Fruit fly (Drosophila melanogaster) whole organism, wandering third instar larva: Measurements from ENCODE around the gene Tdg.

Source experiments
- CG32264 ChIP-seq: fragments of 200-800 bp; sonication (Bioruptor generic); optimal IDR thresholded peaks from 2 replicates; lab custom pipeline; 2016; ENCODE audit warnings: missing biosample characterization, missing genetic modification characterization
- CG9705 ChIP-seq: fragments of 200-800 bp; sonication (Bioruptor generic); optimal IDR thresholded peaks from 2 replicates; lab custom pipeline; 2018; ENCODE audit warnings: missing biosample characterization, mild to moderate bottlenecking, missing genetic modification characterization
- CrebA ChIP-seq: fragments of 200-800 bp; sonication (Bioruptor generic); optimal IDR thresholded peaks from 2 replicates; lab custom pipeline; 2016; ENCODE audit warnings: missing biosample characterization, mild to moderate bottlenecking, missing genetic modification characterization, borderline replicate concordance
- Dif ChIP-seq: fragments of 200-275, 200-300 bp; sonication (Bioruptor generic); optimal IDR thresholded peaks from 2 replicates; lab custom pipeline; 2018; ENCODE audit warnings: missing biosample characterization, missing genetic modification characterization; ENCODE audit not compliant: partially characterized antibody
- GATAd ChIP-seq: sonication (Bioruptor generic); optimal IDR thresholded peaks from 2 replicates; lab custom pipeline; 2016; ENCODE audit warnings: missing biosample characterization, missing genetic modification characterization
- HLH106 ChIP-seq: fragments of 200-800 bp; optimal IDR thresholded peaks from 3 replicates; lab custom pipeline; 2019; ENCODE audit warnings: missing biosample characterization, mild to moderate bottlenecking, missing genetic modification characterization, moderate library complexity
- Hr78 ChIP-seq: fragments of >200 bp; optimal IDR thresholded peaks from 2 replicates; lab custom pipeline; 2017; ENCODE audit warnings: missing biosample characterization, missing genetic modification characterization
- Hr83 ChIP-seq: fragments of 200-300 bp; sonication (Bioruptor generic); optimal IDR thresholded peaks from 2 replicates; lab custom pipeline; 2016; ENCODE audit warnings: missing biosample characterization, mild to moderate bottlenecking, missing genetic modification characterization, moderate library complexity; ENCODE audit not compliant: poor library complexity, severe bottlenecking
- Mio ChIP-seq: sonication (Bioruptor generic); optimal IDR thresholded peaks from 2 replicates; lab custom pipeline; 2016; ENCODE audit warnings: missing biosample characterization, missing genetic modification characterization
- N ChIP-seq: fragments of >200 bp; optimal IDR thresholded peaks from 2 replicates; lab custom pipeline; 2018; ENCODE audit warnings: missing biosample characterization, missing external identifiers, missing genetic modification characterization
- OdsH ChIP-seq: fragments of 200-800 bp; sonication (Bioruptor generic); optimal IDR thresholded peaks from 2 replicates; lab custom pipeline; 2016; ENCODE audit warnings: missing biosample characterization, mild to moderate bottlenecking, missing genetic modification characterization
- Rel ChIP-seq, 2 experiments: fragments of 200-800 bp; sonication (Bioruptor generic) in 1 of 2; optimal IDR thresholded peaks; 2 replicates in 1 of 2; 3 replicates in 1 of 2; lab custom pipeline; 2016 to 2019; ENCODE audit warnings: mild to moderate bottlenecking in 2 of 2, missing biosample characterization in 2 of 2, missing genetic modification characterization in 2 of 2, moderate library complexity in 1 of 2
- Sp1 ChIP-seq: fragments of 200-800 bp; sonication (Bioruptor generic); optimal IDR thresholded peaks from 3 replicates; lab custom pipeline; 2019; ENCODE audit warnings: missing biosample characterization, mild to moderate bottlenecking, missing genetic modification characterization, moderate library complexity
- Vsx2 ChIP-seq: fragments of 200-300, 225-300 bp; sonication (Bioruptor generic); optimal IDR thresholded peaks from 2 replicates; lab custom pipeline; 2018; ENCODE audit warnings: missing biosample characterization, missing genetic modification characterization; ENCODE audit not compliant: partially characterized antibody
- br ChIP-seq: fragments of 200-800 bp; sonication (Bioruptor generic); optimal IDR thresholded peaks from 2 replicates; lab custom pipeline; 2016; ENCODE audit warnings: missing biosample characterization, missing genetic modification characterization
- brk ChIP-seq: fragments of 200-800 bp; sonication (Bioruptor generic); optimal IDR thresholded peaks from 2 replicates; lab custom pipeline; 2016; ENCODE audit warnings: missing biosample characterization, mild to moderate bottlenecking, missing genetic modification characterization
- dl ChIP-seq, 2 experiments: fragments of 175-275, 200-275 bp in 1 of 2; fragments of 200-275 bp in 1 of 2; sonication (Bioruptor generic); optimal IDR thresholded peaks; lab custom pipeline; 2018; ENCODE audit warnings: mild to moderate bottlenecking in 2 of 2, missing biosample characterization in 2 of 2, missing genetic modification characterization in 2 of 2, moderate library complexity in 2 of 2; ENCODE audit not compliant: partially characterized antibody in 2 of 2, insufficient read depth in 1 of 2
- dmrt93B ChIP-seq: fragments of 200-800 bp; sonication (Bioruptor generic); optimal IDR thresholded peaks from 2 replicates; lab custom pipeline; 2018; ENCODE audit warnings: missing biosample characterization, mild to moderate bottlenecking, missing genetic modification characterization
- dsf ChIP-seq: sonication (Bioruptor generic); optimal IDR thresholded peaks from 2 replicates; lab custom pipeline; 2016; ENCODE audit warnings: missing biosample characterization, missing genetic modification characterization, borderline replicate concordance
- ey ChIP-seq: fragments of 200-800 bp; sonication (Bioruptor generic); optimal IDR thresholded peaks from 2 replicates; lab custom pipeline; 2016; ENCODE audit warnings: missing biosample characterization, missing genetic modification characterization
- pan ChIP-seq: fragments of >200 bp; optimal IDR thresholded peaks from 2 replicates; lab custom pipeline; 2017
- psq ChIP-seq: fragments of 200-800 bp; sonication (Bioruptor generic); optimal IDR thresholded peaks from 3 replicates; lab custom pipeline; 2017; ENCODE audit warnings: missing biosample characterization, mild to moderate bottlenecking, missing genetic modification characterization, moderate library complexity
- rgr ChIP-seq: fragments of 200-800 bp; sonication (Bioruptor generic); optimal IDR thresholded peaks from 3 replicates; lab custom pipeline; 2016; ENCODE audit warnings: missing biosample characterization, mild to moderate bottlenecking, missing genetic modification characterization
- sage ChIP-seq: fragments of 200-800 bp; sonication (Bioruptor generic); optimal IDR thresholded peaks from 2 replicates; lab custom pipeline; 2016; ENCODE audit warnings: missing biosample characterization, mild to moderate bottlenecking, missing genetic modification characterization
- woc ChIP-seq: sonication (Bioruptor generic); optimal IDR thresholded peaks from 2 replicates; lab custom pipeline; 2016; ENCODE audit warnings: missing biosample characterization, mild to moderate bottlenecking, missing genetic modification characterization

Tdg gene

dm6 chr4:557095-557878 lies at the start of gene Tdg:
TSS of gene Tdg (minus strand) at chr4:557854.
- TF ChIP-seq CrebA (GFP tag; lab: Kevin White, UChicago) (peak; percentile 42), Hr83 (GFP tag; lab: Kevin White, UChicago) (peak; percentile 30), ey (GFP tag; lab: Kevin White, UChicago) (peak; percentile 2), sage (GFP tag; lab: Kevin White, UChicago) (no peak), psq (GFP tag; lab: Kevin White, UChicago) (peak; percentile 29), rgr (GFP tag; lab: Kevin White, UChicago) (peak; percentile 38), Dif (GFP tag; lab: Kevin White, UChicago) (peak; percentile 58), brk (GFP tag; lab: Kevin White, UChicago) (peak; percentile 19), dsf (GFP tag; lab: Kevin White, UChicago) (no peak), dl (GFP tag; optimal IDR thresholded peaks at IDR 0.05; lab: Kevin White, UChicago; ENCODE audit: insufficient read depth in 1 of 2, partially characterized antibody in 2 of 2) (peak; percentile 33 to 53)

dm6 chr4:588514-588913 lies 30.9 kb upstream of the Tdg start:
- TF ChIP-seq pan (lab: Kevin White, UChicago) (no peak), CG32264 (GFP tag; lab: Kevin White, UChicago) (no peak), N (GFP tag; lab: Kevin White, UChicago) (no peak), dmrt93B (GFP tag; lab: Kevin White, UChicago) (no peak), dsf (GFP tag; lab: Kevin White, UChicago) (no peak), br (GFP tag; lab: Kevin White, UChicago) (no peak), brk (GFP tag; lab: Kevin White, UChicago) (no peak), Rel (GFP tag; optimal IDR thresholded peaks at IDR 0.05; lab: Kevin White, UChicago) (no peak), Rel (tag; optimal IDR thresholded peaks at IDR 0.05; lab: Kevin White, UChicago) (no peak), GATAd (GFP tag; lab: Kevin White, UChicago) (no peak), Vsx2 (GFP tag; lab: Kevin White, UChicago) (no peak), OdsH (GFP tag; lab: Kevin White, UChicago) (no peak), Mio (GFP tag; lab: Kevin White, UChicago) (no peak), CG9705 (no peak), HLH106 (no peak), Hr83 (GFP tag; lab: Kevin White, UChicago) (no peak), psq (GFP tag; lab: Kevin White, UChicago) (no peak)

- TF ChIP-seq brk (GFP tag; lab: Kevin White, UChicago): no peak
- TF ChIP-seq rgr (GFP tag; lab: Kevin White, UChicago): no peak
- no peak for TF ChIP-seq Sp1
- TF ChIP-seq Hr78 (GFP tag; lab: Kevin White, UChicago): no peak
- TF ChIP-seq pan (lab: Kevin White, UChicago): no peak
- TF ChIP-seq, all 38 proteins: peak for 0
Measured at dm6 chr4:582836-583235, 25.2 kb upstream of the Tdg start, which contains the start of gene CG1909. TSS of gene CG1909 (plus strand) at chr4:583108.

- TF ChIP-seq dmrt93B (GFP tag; lab: Kevin White, UChicago): no peak
- TF ChIP-seq pan (lab: Kevin White, UChicago): no peak
- no peak for TF ChIP-seq rgr (GFP tag; lab: Kevin White, UChicago)
- no peak for TF ChIP-seq dsf (GFP tag; lab: Kevin White, UChicago)
- no peak for TF ChIP-seq dl (GFP tag; optimal IDR thresholded peaks at IDR 0.05; lab: Kevin White, UChicago; ENCODE audit: insufficient read depth in 1 of 2, partially characterized antibody in 2 of 2)
Measured at dm6 chr4:576439-576838, 18.8 kb upstream of the Tdg start.

dm6 chr4:571504-572268 lies 14.0 kb upstream of the Tdg start, which contains the start of the genes ND-49 and Ephrin:
TSS of gene ND-49 (minus strand) at chr4:571554.
TSS of gene Ephrin (plus strand) at chr4:571755.
- TF ChIP-seq woc (GFP tag; lab: Kevin White, UChicago) (peak; percentile 3), brk (GFP tag; lab: Kevin White, UChicago) (peak; percentile 22), Sp1 (no peak)
- TF ChIP-seq, all 38 proteins: peak for 2
